Worm (Caenorhabditis elegans) whole organism, L3 larva: ENCODE measurements around the gene nas-20.

Experiments used
- aly-2 ChIP-seq: fragments of 150-350 bp; optimal IDR thresholded peaks from 2 replicates; lab custom pipeline; 2014; ENCODE audit warnings: missing biosample characterization, missing genetic modification characterization
- ceh-9 ChIP-seq: sonication (generic microtip); optimal IDR thresholded peaks from 2 replicates; lab custom pipeline; 2018; ENCODE audit warnings: missing biosample characterization, missing genetic modification characterization
- egl-27 ChIP-seq: sonication (generic microtip); optimal IDR thresholded peaks from 4 replicates; lab custom pipeline; 2017; ENCODE audit warnings: missing biosample characterization, missing genetic modification reagents, missing genetic modification characterization
- elt-2 ChIP-seq: sonication (generic microtip); optimal IDR thresholded peaks from 2 replicates; lab custom pipeline; 2016; ENCODE audit warnings: missing genetic modification reagents, mild to moderate bottlenecking, missing genetic modification characterization, missing compliant biosample characterization
- elt-3 ChIP-seq, 3 experiments: fragments of 150-350 bp in 1 of 3; sonication (generic microtip) in 2 of 3; optimal IDR thresholded peaks; 2 replicates in 2 of 3; 4 replicates in 1 of 3; lab custom pipeline; 2014 to 2017; ENCODE audit warnings: missing biosample characterization in 3 of 3, missing genetic modification characterization in 3 of 3
- lsy-12 ChIP-seq: sonication (generic microtip); optimal IDR thresholded peaks from 2 replicates; lab custom pipeline; 2016; ENCODE audit warnings: mild to moderate bottlenecking, missing genetic modification characterization, missing compliant biosample characterization
- mdl-1 ChIP-seq: fragments of 150-350 bp; optimal IDR thresholded peaks from 2 replicates; lab custom pipeline; 2014; ENCODE audit warnings: missing biosample characterization, missing genetic modification characterization
- nhr-12 ChIP-seq: fragments of 150-350 bp; optimal IDR thresholded peaks from 2 replicates; lab custom pipeline; 2014; ENCODE audit warnings: missing biosample characterization, missing genetic modification characterization
- nhr-25 ChIP-seq: sonication (generic microtip); optimal IDR thresholded peaks from 2 replicates; lab custom pipeline; 2017; ENCODE audit warnings: missing biosample characterization, missing genetic modification characterization
- nhr-28 ChIP-seq: fragments of 150-350 bp; optimal IDR thresholded peaks from 2 replicates; lab custom pipeline; 2014; ENCODE audit warnings: missing biosample characterization, missing genetic modification characterization
- nhr-76 ChIP-seq: fragments of 150-350 bp; sonication (generic microtip); optimal IDR thresholded peaks from 5 replicates; lab custom pipeline; 2014; ENCODE audit warnings: missing biosample characterization, missing genetic modification characterization
- snpc-4 ChIP-seq: fragments of 150-350 bp; optimal IDR thresholded peaks from 2 replicates; lab custom pipeline; 2014; ENCODE audit warnings: missing biosample characterization, missing genetic modification characterization
- ztf-11 ChIP-seq: fragments of 150-350 bp; optimal IDR thresholded peaks from 2 replicates; lab custom pipeline; 2014; ENCODE audit warnings: missing biosample characterization, missing genetic modification characterization

ce11 chrV:11503081-11503751, 31.1 kb upstream of the nas-20 start, which contains the start of gene C55A6.12:
- TF ChIP-seq elt-2 (no peak), mdl-1 (tag; lab: Kevin White, UChicago) (no peak), snpc-4 (no peak), elt-3 (tag; optimal IDR thresholded peaks at IDR 0.05; lab: Kevin White, UChicago) (no peak), lsy-12 (tag; lab: Kevin White, UChicago) (no peak), nhr-12 (no peak), nhr-28 (tag; lab: Kevin White, UChicago) (no peak), ceh-9 (tag; lab: Kevin White, UChicago) (no peak), ztf-11 (no peak), aly-2 (tag; lab: Kevin White, UChicago) (no peak), nhr-76 (tag; lab: Kevin White, UChicago) (no peak), egl-27 (tag; lab: Kevin White, UChicago) (no peak), nhr-25 (tag; lab: Kevin White, UChicago) (no peak)
